Worm (Caenorhabditis elegans): Measurements from ENCODE around the gene cfp-1.

cfp-1 gene

ce11 chrIV:14077135-14077534 is at the start of gene cfp-1:
cfp-1 (plus strand) TSS chrIV:14077435.
- TF ChIP-seq aly-2 (tag; optimal IDR thresholded peaks at IDR 0.05), result no peak
- TF ChIP-seq mbf-1 (tag; optimal IDR thresholded peaks at IDR 0.05), result no peak
- no peak for TF ChIP-seq ama-1 (optimal IDR thresholded peaks at IDR 0.05)
- TF ChIP-seq unc-39 (tag; optimal IDR thresholded peaks at IDR 0.05), result no peak
- TF ChIP-seq snpc-4 (tag; optimal IDR thresholded peaks at IDR 0.05), result no peak
- no peak for TF ChIP-seq blmp-1 (tag; optimal IDR thresholded peaks at IDR 0.05; ENCODE audit: insufficient read depth)
- no peak for TF ChIP-seq ceh-16 (tag; optimal IDR thresholded peaks at IDR 0.05)
- no peak for TF ChIP-seq nhr-129 (tag; optimal IDR thresholded peaks at IDR 0.05)
- no peak for TF ChIP-seq lin-39 (tag; optimal IDR thresholded peaks at IDR 0.05)
- no peak for TF ChIP-seq nhr-237 (tag; optimal IDR thresholded peaks at IDR 0.05)
- TF ChIP-seq unc-62 (GFP tag; optimal IDR thresholded peaks at IDR 0.05), result no peak
- TF ChIP-seq Y55F3AM.14 (GFP tag; optimal IDR thresholded peaks at IDR 0.05), result no peak
- TF ChIP-seq C34F6.9 (tag; optimal IDR thresholded peaks at IDR 0.05), result no peak
- TF ChIP-seq nhr-25 (tag; optimal IDR thresholded peaks at IDR 0.05), result no peak
- no peak for TF ChIP-seq unc-55 (GFP tag; optimal IDR thresholded peaks at IDR 0.05)

- no peak for TF ChIP-seq elt-3 (tag; optimal IDR thresholded peaks at IDR 0.05)
- TF ChIP-seq crh-2 (tag; optimal IDR thresholded peaks at IDR 0.05), result peak; percentile 60
- peak; percentile 78 to 81 for TF ChIP-seq lsy-2 (tag; optimal IDR thresholded peaks at IDR 0.05)
- TF ChIP-seq ztf-4 (tag; optimal IDR thresholded peaks at IDR 0.05), result peak; percentile 77
- peak; percentile 4 for TF ChIP-seq dmd-4 (tag; optimal IDR thresholded peaks at IDR 0.05)
- peak; percentile 89 for TF ChIP-seq ama-1 (optimal IDR thresholded peaks at IDR 0.05)
- TF ChIP-seq nhr-129 (tag; optimal IDR thresholded peaks at IDR 0.05), result peak; percentile 84
- TF ChIP-seq sma-3 (GFP tag; optimal IDR thresholded peaks at IDR 0.05), result peak; percentile 11
- no peak for TF ChIP-seq sem-4 (tag; optimal IDR thresholded peaks at IDR 0.05)
- TF ChIP-seq nhr-21 (tag; optimal IDR thresholded peaks at IDR 0.05), result peak; percentile 75
- TF ChIP-seq ceh-16 (tag; optimal IDR thresholded peaks at IDR 0.05), result no peak
- TF ChIP-seq gmeb-1 (tag; optimal IDR thresholded peaks at IDR 0.05), result peak; percentile 66
- peak; percentile 78 for TF ChIP-seq C34F6.9 (tag; optimal IDR thresholded peaks at IDR 0.05)
- peak; percentile 59 for TF ChIP-seq lin-13 (GFP tag; optimal IDR thresholded peaks at IDR 0.05)
- TF ChIP-seq fos-1 (tag; optimal IDR thresholded peaks at IDR 0.05), result peak; percentile 66
- peak; percentile 63 for TF ChIP-seq zag-1 (tag; optimal IDR thresholded peaks at IDR 0.05)
- peak in 1 of 2 experiments; percentile 67 for TF ChIP-seq mdl-1 (tag; optimal IDR thresholded peaks at IDR 0.05)
- peak; percentile 60 for TF ChIP-seq Y55F3AM.14 (GFP tag; optimal IDR thresholded peaks at IDR 0.05)
- TF ChIP-seq snpc-4 (tag; optimal IDR thresholded peaks at IDR 0.05), result peak; percentile 52
- peak; percentile 48 for TF ChIP-seq sma-9 (GFP tag; optimal IDR thresholded peaks at IDR 0.05)
- TF ChIP-seq sma-9 (tag; optimal IDR thresholded peaks at IDR 0.05), result no peak
- TF ChIP-seq nhr-10 (tag; optimal IDR thresholded peaks at IDR 0.05), result no peak
- TF ChIP-seq ceh-82 (tag; optimal IDR thresholded peaks at IDR 0.05), result no peak
- TF ChIP-seq nhr-12 (tag; optimal IDR thresholded peaks at IDR 0.05), result no peak
- peak; percentile 69 for TF ChIP-seq ztf-11 (tag; optimal IDR thresholded peaks at IDR 0.05)
- TF ChIP-seq blmp-1 (tag; optimal IDR thresholded peaks at IDR 0.05; ENCODE audit: insufficient read depth), result peak; percentile 41
- peak; percentile 13 for TF ChIP-seq lin-39 (tag; optimal IDR thresholded peaks at IDR 0.05)
- TF ChIP-seq nhr-6 (tag; optimal IDR thresholded peaks at IDR 0.05), result peak; percentile 70
- peak; percentile 72 for TF ChIP-seq unc-39 (tag; optimal IDR thresholded peaks at IDR 0.05)
- peak; percentile 22 for TF ChIP-seq ZK546.5 (tag; optimal IDR thresholded peaks at IDR 0.05)
- peak; percentile 65 for TF ChIP-seq nhr-25 (tag; optimal IDR thresholded peaks at IDR 0.05)
- peak; percentile 42 for TF ChIP-seq lin-11 (tag; optimal IDR thresholded peaks at IDR 0.05)
- TF ChIP-seq mbf-1 (tag; optimal IDR thresholded peaks at IDR 0.05), result no peak
- peak; percentile 25 for TF ChIP-seq unc-55 (GFP tag; optimal IDR thresholded peaks at IDR 0.05)
- TF ChIP-seq nhr-23 (tag; optimal IDR thresholded peaks at IDR 0.05), result no peak
Observed at ce11 chrIV:14032620-14033501, 44.4 kb upstream of the cfp-1 start.

- TF ChIP-seq R02D3.7 (tag; optimal IDR thresholded peaks at IDR 0.05) (no peak), sem-4 (tag; optimal IDR thresholded peaks at IDR 0.05) (peak; percentile 28), F13H6.1 (tag; optimal IDR thresholded peaks at IDR 0.05) (peak; percentile 100), sma-9 (GFP tag; optimal IDR thresholded peaks at IDR 0.05) (no peak), sma-9 (tag; optimal IDR thresholded peaks at IDR 0.05) (peak; percentile 81)
Observed at ce11 chrIV:14033502-14033751, 43.8 kb upstream of the cfp-1 start.

Measured in whole organism, L2 larva.